Fruit fly (Drosophila melanogaster) whole organism, embryonic: Measurements from ENCODE around the gene Prp39.
A peak's percentile ranks its signal among the peaks of the same experiment; 100 is the strongest.

Experiments used
- Atf-2 ChIP-seq: fragments of 200-800 bp; sonication (Bioruptor generic); optimal IDR thresholded peaks from 2 replicates; lab custom pipeline; 2016; ENCODE audit warnings: missing biosample characterization, missing genetic modification characterization
- BEAF-32 ChIP-seq: fragments of 200-800 bp; sonication (Bioruptor generic); optimal IDR thresholded peaks from 3 replicates; lab custom pipeline; 2017; ENCODE audit warnings: missing biosample characterization, missing genetic modification characterization, mild to moderate bottlenecking, moderate library complexity, missing genetic modification reagents
- CG10321 ChIP-seq: fragments of 200-800 bp; sonication (Bioruptor generic); IDR thresholded peaks from 2 replicates; pipeline ENCODE4 v1.3.6; 2022; ENCODE audit warnings: missing biosample characterization, missing genetic modification characterization
- CG10565 ChIP-seq: fragments of 200-800 bp; sonication (Bioruptor generic); optimal IDR thresholded peaks from 3 replicates; lab custom pipeline; 2016; ENCODE audit warnings: missing biosample characterization, mild to moderate bottlenecking, missing genetic modification characterization
- CG12104 ChIP-seq: fragments of 200-800 bp; sonication (Bioruptor generic); optimal IDR thresholded peaks from 3 replicates; lab custom pipeline; 2016; ENCODE audit warnings: missing biosample characterization, missing genetic modification characterization
- CG12155 ChIP-seq: fragments of 200-800 bp; sonication (Bioruptor generic); optimal IDR thresholded peaks from 3 replicates; lab custom pipeline; 2016; ENCODE audit warnings: missing biosample characterization, missing genetic modification characterization
- CG12659 ChIP-seq: fragments of 200-800 bp; sonication (Bioruptor generic); optimal IDR thresholded peaks from 3 replicates; lab custom pipeline; 2017; ENCODE audit warnings: mild to moderate bottlenecking, missing biosample characterization, missing genetic modification reagents, missing genetic modification characterization
- CG14441 ChIP-seq: fragments of 200-800 bp; sonication (Bioruptor generic); IDR thresholded peaks from 2 replicates; pipeline ENCODE4 v1.3.6; 2022; ENCODE audit warnings: missing biosample characterization, missing genetic modification characterization
- CG15011 ChIP-seq: fragments of 200-800 bp; sonication (Bioruptor generic); optimal IDR thresholded peaks from 3 replicates; lab custom pipeline; 2018; ENCODE audit warnings: missing biosample characterization, mild to moderate bottlenecking, missing genetic modification characterization
- CG15073 ChIP-seq: fragments of 200-800 bp; sonication (Bioruptor generic); optimal IDR thresholded peaks from 2 replicates; lab custom pipeline; 2016; ENCODE audit warnings: missing biosample characterization, missing genetic modification characterization
- CG17186 ChIP-seq: fragments of 200-800 bp; sonication (Bioruptor generic); optimal IDR thresholded peaks from 3 replicates; lab custom pipeline; 2017; ENCODE audit warnings: missing biosample characterization, missing genetic modification reagents, missing genetic modification characterization
- CG17385 ChIP-seq: fragments of 200-800 bp; sonication (Bioruptor generic); optimal IDR thresholded peaks from 3 replicates; lab custom pipeline; 2018; ENCODE audit warnings: missing biosample characterization, mild to moderate bottlenecking, missing genetic modification characterization
- CG17568 ChIP-seq: fragments of 200-800 bp; sonication (Bioruptor generic); optimal IDR thresholded peaks from 2 replicates; lab custom pipeline; 2018; ENCODE audit warnings: missing biosample characterization, mild to moderate bottlenecking, missing genetic modification characterization, moderate library complexity
- CG17912 ChIP-seq: fragments of 200-800 bp; sonication (Bioruptor generic); optimal IDR thresholded peaks from 2 replicates; lab custom pipeline; 2018; ENCODE audit warnings: missing biosample characterization, mild to moderate bottlenecking, missing genetic modification characterization
- CG2120 ChIP-seq: fragments of 200-800 bp; sonication (Bioruptor generic); optimal IDR thresholded peaks from 3 replicates; lab custom pipeline; 2016; ENCODE audit warnings: missing biosample characterization, missing genetic modification characterization
- CG2678 ChIP-seq: fragments of 200-800 bp; sonication (Bioruptor generic); optimal IDR thresholded peaks from 3 replicates; lab custom pipeline; 2019; ENCODE audit warnings: missing biosample characterization, mild to moderate bottlenecking, missing genetic modification characterization, moderate library complexity
- CG2875 ChIP-seq: fragments of 200-800 bp; sonication (Bioruptor generic); optimal IDR thresholded peaks from 2 replicates; lab custom pipeline; 2017; ENCODE audit warnings: missing biosample characterization, mild to moderate bottlenecking, missing genetic modification characterization, missing genetic modification reagents
- CG31441 ChIP-seq: fragments of 200-800 bp; sonication (Bioruptor generic); IDR thresholded peaks from 2 replicates; pipeline ENCODE4 v1.3.6; 2022; ENCODE audit warnings: missing biosample characterization, missing genetic modification characterization
- CG32532 ChIP-seq: fragments of 200-800 bp; sonication (Bioruptor generic); IDR thresholded peaks from 2 replicates; pipeline ENCODE4 v1.3.6; 2022; ENCODE audit warnings: missing biosample characterization, missing genetic modification characterization
- CG3847 ChIP-seq: fragments of 200-800 bp; sonication (Bioruptor generic); IDR thresholded peaks from 2 replicates; pipeline ENCODE4 v1.3.6; 2022; ENCODE audit warnings: missing biosample characterization, missing genetic modification characterization
- CG4360 ChIP-seq: fragments of 200-800 bp; sonication (Bioruptor generic); IDR thresholded peaks from 2 replicates; pipeline ENCODE4 v1.3.6; 2022; ENCODE audit warnings: missing biosample characterization, missing genetic modification characterization
- CG7987 ChIP-seq: fragments of 200-800 bp; sonication (Bioruptor generic); optimal IDR thresholded peaks from 2 replicates; lab custom pipeline; 2018; ENCODE audit warnings: missing biosample characterization, mild to moderate bottlenecking, missing genetic modification characterization, moderate library complexity
- CG9932 ChIP-seq: fragments of 200-800 bp; sonication (Bioruptor generic); IDR thresholded peaks from 2 replicates; pipeline ENCODE4 v1.3.6; 2022; ENCODE audit warnings: missing biosample characterization, missing genetic modification characterization
- CrebB ChIP-seq: fragments of 200-800 bp; sonication (Bioruptor generic); optimal IDR thresholded peaks from 3 replicates; lab custom pipeline; 2018; ENCODE audit warnings: missing biosample characterization, mild to moderate bottlenecking, missing genetic modification characterization
- Drgx ChIP-seq: fragments of 200-800 bp; sonication (Bioruptor generic); IDR thresholded peaks from 2 replicates; pipeline ENCODE4 v1.3.6; 2022; ENCODE audit warnings: missing biosample characterization, missing genetic modification characterization
- Ets97D ChIP-seq: fragments of 200-800 bp; sonication (Bioruptor generic); optimal IDR thresholded peaks from 3 replicates; lab custom pipeline; 2016; ENCODE audit warnings: missing biosample characterization, missing genetic modification characterization
- HLHmδ ChIP-seq: fragments of 200-800 bp; sonication (Bioruptor generic); optimal IDR thresholded peaks from 2 replicates; lab custom pipeline; 2018; ENCODE audit warnings: missing biosample characterization, mild to moderate bottlenecking, missing genetic modification characterization, moderate library complexity
- Hmr ChIP-seq: fragments of 200-800 bp; sonication (Bioruptor generic); optimal IDR thresholded peaks from 3 replicates; lab custom pipeline; 2017; ENCODE audit warnings: mild to moderate bottlenecking, missing biosample characterization, missing genetic modification reagents, missing genetic modification characterization
- Med ChIP-seq: fragments of 200-800 bp; sonication (Bioruptor generic); peaks from one replicate; lab custom pipeline; 2016; ENCODE audit warnings: missing biosample characterization, missing genetic modification characterization, mild to moderate bottlenecking, inconsistent platforms, moderate library complexity
- Ravus ChIP-seq: fragments of 200-800 bp; sonication (Bioruptor generic); IDR thresholded peaks from 2 replicates; pipeline ENCODE4 v1.3.6; 2022; ENCODE audit warnings: missing biosample characterization, missing genetic modification characterization
- Spps ChIP-seq: fragments of 200-800 bp; sonication (Bioruptor generic); optimal IDR thresholded peaks from 2 replicates; lab custom pipeline; 2018; ENCODE audit warnings: missing biosample characterization, mild to moderate bottlenecking, missing genetic modification characterization
- Trl ChIP-seq, 3 experiments: fragments of >200 bp in 2 of 3; fragments of 200-800 bp in 1 of 3; sonication (Bioruptor generic) in 1 of 3; optimal IDR thresholded peaks; 2 replicates in 1 of 3; 3 replicates in 2 of 3; lab custom pipeline; 2016 to 2017; ENCODE audit warnings: missing biosample characterization in 1 of 3, missing genetic modification characterization in 1 of 3
- abd-A ChIP-seq: fragments of 200-800 bp; sonication (Bioruptor generic); optimal IDR thresholded peaks from 3 replicates; lab custom pipeline; 2019; ENCODE audit warnings: missing biosample characterization, mild to moderate bottlenecking, missing genetic modification characterization, moderate library complexity
- aop ChIP-seq: fragments of 200-800 bp; sonication (Bioruptor generic); IDR thresholded peaks from 2 replicates; pipeline ENCODE4 v1.3.6; 2022; ENCODE audit warnings: missing biosample characterization, missing genetic modification characterization
- ara ChIP-seq: fragments of 200-800 bp; sonication (Bioruptor generic); IDR thresholded peaks from 2 replicates; pipeline ENCODE4 v1.3.6; 2022; ENCODE audit warnings: missing biosample characterization, missing genetic modification characterization
- cato ChIP-seq: fragments of 200-800 bp; sonication (Bioruptor generic); optimal IDR thresholded peaks from 2 replicates; lab custom pipeline; 2016; ENCODE audit warnings: missing biosample characterization, missing genetic modification characterization, borderline replicate concordance
- chif ChIP-seq, 2 experiments: fragments of 200-800 bp; sonication (Bioruptor generic); optimal IDR thresholded peaks; 3 replicates each; lab custom pipeline; 2016; ENCODE audit warnings: missing biosample characterization in 2 of 2, missing genetic modification characterization in 2 of 2
- crp ChIP-seq, 2 experiments: fragments of 200-800 bp; sonication (Bioruptor generic); optimal IDR thresholded peaks; 2 replicates in 1 of 2; 3 replicates in 1 of 2; lab custom pipeline; 2017; ENCODE audit warnings: missing biosample characterization in 2 of 2, missing genetic modification characterization in 2 of 2, mild to moderate bottlenecking in 1 of 2, moderate library complexity in 1 of 2
- da ChIP-seq: fragments of 200-800 bp; sonication (Bioruptor generic); optimal IDR thresholded peaks from 2 replicates; lab custom pipeline; 2016; ENCODE audit warnings: missing biosample characterization, missing genetic modification characterization
- danr ChIP-seq: fragments of 200-800 bp; sonication (Bioruptor generic); IDR thresholded peaks from 2 replicates; pipeline ENCODE4 v1.3.6; 2022; ENCODE audit warnings: missing biosample characterization, missing genetic modification characterization
- dysf ChIP-seq: fragments of 200-800 bp; sonication (Bioruptor generic); IDR thresholded peaks from 3 replicates; pipeline ENCODE4 v1.3.6; 2022; ENCODE audit warnings: missing biosample characterization, missing genetic modification characterization
- eve ChIP-seq, 2 experiments: fragments of >200 bp; optimal IDR thresholded peaks; 2 replicates each; lab custom pipeline; 2017; ENCODE audit warnings: missing biosample characterization in 2 of 2, missing genetic modification characterization in 2 of 2
- fru ChIP-seq: fragments of >200 bp; optimal IDR thresholded peaks from 2 replicates; lab custom pipeline; 2017
- gce ChIP-seq: fragments of 200-800 bp; sonication (Bioruptor generic); IDR thresholded peaks from 3 replicates; pipeline ENCODE4 v1.3.6; 2022; ENCODE audit warnings: missing biosample characterization, missing genetic modification characterization
- jumu ChIP-seq: fragments of 200-800 bp; sonication (Bioruptor generic); optimal IDR thresholded peaks from 3 replicates; lab custom pipeline; 2016; ENCODE audit warnings: missing biosample characterization, missing genetic modification characterization
- nau ChIP-seq: fragments of 200-800 bp; sonication (Bioruptor generic); optimal IDR thresholded peaks from 3 replicates; lab custom pipeline; 2017; ENCODE audit warnings: missing biosample characterization, mild to moderate bottlenecking, missing genetic modification characterization, missing genetic modification reagents
- org-1 ChIP-seq: fragments of 200-800 bp; sonication (Bioruptor generic); optimal IDR thresholded peaks from 2 replicates; lab custom pipeline; 2017; ENCODE audit warnings: missing biosample characterization, missing genetic modification characterization
- run ChIP-seq: fragments of 200-800 bp; sonication (Bioruptor generic); optimal IDR thresholded peaks from 3 replicates; lab custom pipeline; 2018; ENCODE audit warnings: missing biosample characterization, mild to moderate bottlenecking, missing genetic modification characterization
- schlank ChIP-seq: fragments of 200-800 bp; sonication (Bioruptor generic); optimal IDR thresholded peaks from 2 replicates; lab custom pipeline; 2018; ENCODE audit warnings: missing biosample characterization, mild to moderate bottlenecking, missing genetic modification characterization
- wor ChIP-seq: fragments of 200-800 bp; sonication (Bioruptor generic); IDR thresholded peaks from 2 replicates; pipeline ENCODE4 v1.3.6; 2022; ENCODE audit warnings: missing biosample characterization, missing genetic modification characterization

The Prp39 gene

dm6 chr3R:28831626-28832267 is 19.8 kb downstream of the Prp39 start, which contains the start of gene WASp (continued):
- peak; percentile 75 for TF ChIP-seq schlank (tag; lab: Kevin White, UChicago)
- no peak for TF ChIP-seq CG2120
- peak; percentile 21 for TF ChIP-seq org-1 (GFP tag; lab: Kevin White, UChicago)
- TF ChIP-seq da (GFP tag; lab: Kevin White, UChicago): peak; percentile 75
- TF ChIP-seq CG14441 (GFP tag; lab: Robert Waterston, UW): peak; percentile 70
- peak; percentile 62 for TF ChIP-seq CrebB (tag; lab: Kevin White, UChicago)
- TF ChIP-seq CG32532 (GFP tag; lab: Robert Waterston, UW): peak; percentile 74
- TF ChIP-seq CG17186: peak; percentile 65
- TF ChIP-seq cato (GFP tag; lab: Kevin White, UChicago): peak; percentile 56
- peak; percentile 49 for TF ChIP-seq Drgx (GFP tag; lab: Robert Waterston, UW)
- TF ChIP-seq Ets97D (GFP tag; lab: Kevin White, UChicago): peak; percentile 99
- TF ChIP-seq CG3847 (GFP tag; lab: Robert Waterston, UW): peak; percentile 69
- TF ChIP-seq danr (GFP tag; lab: Robert Waterston, UW): no peak
- TF ChIP-seq CG12104 (GFP tag; lab: Kevin White, UChicago): no peak
- TF ChIP-seq crp (GFP tag; optimal IDR thresholded peaks at IDR 0.05; lab: Kevin White, UChicago): peak in 1 of 2 experiments; percentile 54
- TF ChIP-seq HLHmδ (GFP tag; lab: Kevin White, UChicago): no peak
- TF ChIP-seq jumu (GFP tag; lab: Kevin White, UChicago): peak; percentile 71
- peak; percentile 54 to 75 for TF ChIP-seq chif (GFP tag; optimal IDR thresholded peaks at IDR 0.05; lab: Kevin White, UChicago)
- no peak for TF ChIP-seq CG4360 (GFP tag; lab: Robert Waterston, UW)
- TF ChIP-seq CG17912 (GFP tag; lab: Kevin White, UChicago): peak; percentile 78
- TF ChIP-seq CG2678 (tag; lab: Kevin White, UChicago): no peak
- no peak for TF ChIP-seq fru (lab: Kevin White, UChicago)
- TF ChIP-seq Hmr (GFP tag; lab: Kevin White, UChicago): peak; percentile 90
- no peak for TF ChIP-seq CG17385 (GFP tag; lab: Kevin White, UChicago)
- peak; percentile 77 for TF ChIP-seq dysf (GFP tag; lab: Robert Waterston, UW)
- no peak for TF ChIP-seq CG10321 (GFP tag; lab: Robert Waterston, UW)
- TF ChIP-seq Ravus (GFP tag; lab: Robert Waterston, UW): no peak
- peak; percentile 12 for TF ChIP-seq Spps (tag; lab: Kevin White, UChicago)
- peak; percentile 97 for TF ChIP-seq Med (GFP tag; lab: Kevin White, UChicago)
- TF ChIP-seq abd-A (tag; lab: Kevin White, UChicago): no peak
- TF ChIP-seq CG7987 (GFP tag; lab: Kevin White, UChicago): peak; percentile 86
- TF ChIP-seq CG31441 (GFP tag; lab: Robert Waterston, UW): no peak
- no peak for TF ChIP-seq wor
- peak; percentile 94 for TF ChIP-seq CG12659 (GFP tag; lab: Kevin White, UChicago)
- peak; percentile 59 for TF ChIP-seq run (tag; lab: Kevin White, UChicago)
- peak; percentile 74 for TF ChIP-seq CG9932 (GFP tag; lab: Robert Waterston, UW)
- no peak for TF ChIP-seq eve (GFP tag; optimal IDR thresholded peaks at IDR 0.05; lab: Kevin White, UChicago)
- TF ChIP-seq Trl (optimal IDR thresholded peaks at IDR 0.05; lab: Kevin White, UChicago): no peak
- TF ChIP-seq Trl (GFP tag; optimal IDR thresholded peaks at IDR 0.05; lab: Kevin White, UChicago): peak; percentile 87
- no peak for TF ChIP-seq ara (GFP tag; lab: Robert Waterston, UW)
- TF ChIP-seq nau (GFP tag; lab: Kevin White, UChicago): no peak
- TF ChIP-seq CG15073 (GFP tag; lab: Kevin White, UChicago): no peak
- TF ChIP-seq CG2875 (GFP tag; lab: Kevin White, UChicago): peak; percentile 33
- peak; percentile 66 for TF ChIP-seq CG12155 (GFP tag; lab: Kevin White, UChicago)
- TF ChIP-seq CG15011 (GFP tag; lab: Kevin White, UChicago): peak; percentile 32
- TF ChIP-seq CG17568 (GFP tag; lab: Kevin White, UChicago): no peak
- TF ChIP-seq aop (GFP tag; lab: Robert Waterston, UW): peak; percentile 99
- no peak for TF ChIP-seq CG10565 (GFP tag; lab: Kevin White, UChicago)
- TF ChIP-seq BEAF-32: peak; percentile 73
- peak; percentile 39 for TF ChIP-seq Atf-2
- TF ChIP-seq gce: 0 out of 3 replicates have a peak, but pooled peaks have one; percentile 52
